Fruit fly (Drosophila melanogaster) whole organism, embryonic: ENCODE results near the gene CG4101.

Source experiments
- Bgb ChIP-seq: fragments of 200-800 bp; sonication (Bioruptor generic); IDR thresholded peaks from 2 replicates; pipeline ENCODE4 v1.3.6; 2022; ENCODE audit warnings: missing biosample characterization, missing genetic modification characterization; ENCODE audit not compliant: partially characterized antibody
- CG1024 ChIP-seq: fragments of 200-800 bp; sonication (Bioruptor generic); IDR thresholded peaks from 2 replicates; pipeline ENCODE4 v1.3.6; 2022; ENCODE audit warnings: missing biosample characterization, missing genetic modification characterization
- CG10462 ChIP-seq: fragments of 200-800 bp; sonication (Bioruptor generic); optimal IDR thresholded peaks from 2 replicates; lab custom pipeline; 2016; ENCODE audit warnings: missing biosample characterization, missing genetic modification characterization
- CG10959 ChIP-seq: fragments of 200-800 bp; sonication (Bioruptor generic); IDR thresholded peaks from 2 replicates; pipeline ENCODE4 v1.3.6; 2022; ENCODE audit warnings: missing biosample characterization, missing genetic modification characterization
- CG11560 ChIP-seq: fragments of 200-800 bp; sonication (Bioruptor generic); IDR thresholded peaks from 3 replicates; pipeline ENCODE4 v1.3.6; 2022; ENCODE audit warnings: missing biosample characterization, missing genetic modification characterization
- CG12391 ChIP-seq: fragments of 200-800 bp; sonication (Bioruptor generic); optimal IDR thresholded peaks from 3 replicates; lab custom pipeline; 2018; ENCODE audit warnings: missing biosample characterization, mild to moderate bottlenecking, missing genetic modification characterization, moderate library complexity
- CG12942 ChIP-seq: fragments of 200-800 bp; sonication (Bioruptor generic); optimal IDR thresholded peaks from 3 replicates; lab custom pipeline; 2016; ENCODE audit warnings: missing biosample characterization, missing genetic modification characterization
- CG13296 ChIP-seq: fragments of 200-800 bp; sonication (Bioruptor generic); optimal IDR thresholded peaks from 3 replicates; lab custom pipeline; 2018; ENCODE audit warnings: missing biosample characterization, mild to moderate bottlenecking, missing genetic modification characterization
- CG14710 ChIP-seq: fragments of 200-800 bp; sonication (Bioruptor generic); optimal IDR thresholded peaks from 3 replicates; lab custom pipeline; 2019; ENCODE audit warnings: missing biosample characterization, mild to moderate bottlenecking, missing genetic modification characterization, moderate library complexity
- CG15514 ChIP-seq: fragments of 200-800 bp; sonication (Bioruptor generic); optimal IDR thresholded peaks from 3 replicates; lab custom pipeline; 2017; ENCODE audit warnings: missing biosample characterization, missing genetic modification characterization, mild to moderate bottlenecking, moderate library complexity, missing genetic modification reagents
- CG17186 ChIP-seq: fragments of 200-800 bp; sonication (Bioruptor generic); optimal IDR thresholded peaks from 3 replicates; lab custom pipeline; 2017; ENCODE audit warnings: missing biosample characterization, missing genetic modification reagents, missing genetic modification characterization
- CG18619 ChIP-seq: fragments of 200-800 bp; sonication (Bioruptor generic); optimal IDR thresholded peaks from 3 replicates; lab custom pipeline; 2017; ENCODE audit warnings: missing biosample characterization, mild to moderate bottlenecking, missing genetic modification characterization
- CG3995 ChIP-seq: fragments of 200-800 bp; sonication (Bioruptor generic); optimal IDR thresholded peaks from 3 replicates; lab custom pipeline; 2016; ENCODE audit warnings: missing biosample characterization, missing genetic modification characterization
- CG4360 ChIP-seq: fragments of 200-800 bp; sonication (Bioruptor generic); IDR thresholded peaks from 2 replicates; pipeline ENCODE4 v1.3.6; 2022; ENCODE audit warnings: missing biosample characterization, missing genetic modification characterization
- CG5245 ChIP-seq: fragments of 200-800 bp; sonication (Bioruptor generic); optimal IDR thresholded peaks from 3 replicates; lab custom pipeline; 2016; ENCODE audit warnings: missing biosample characterization, missing genetic modification characterization
- CG6175 ChIP-seq: fragments of 200-800 bp; sonication (Bioruptor generic); IDR thresholded peaks from 3 replicates; pipeline ENCODE4 v1.3.6; 2022; ENCODE audit warnings: missing biosample characterization, missing genetic modification characterization
- CG6272 ChIP-seq: fragments of 200-800 bp; sonication (Bioruptor generic); IDR thresholded peaks from 2 replicates; pipeline ENCODE4 v1.3.6; 2022; ENCODE audit warnings: missing biosample characterization, missing genetic modification characterization
- CG7357 ChIP-seq: fragments of 200-800 bp; sonication (Bioruptor generic); IDR thresholded peaks from 3 replicates; pipeline ENCODE4 v1.3.6; 2022; ENCODE audit warnings: missing biosample characterization, missing genetic modification characterization
- CG9797 ChIP-seq: fragments of 200-800 bp; sonication (Bioruptor generic); optimal IDR thresholded peaks from 3 replicates; lab custom pipeline; 2018; ENCODE audit warnings: missing biosample characterization, mild to moderate bottlenecking, missing genetic modification characterization
- Dbx ChIP-seq: fragments of 200-800 bp; sonication (Bioruptor generic); IDR thresholded peaks from 3 replicates; pipeline ENCODE4 v1.3.6; 2022; ENCODE audit warnings: missing biosample characterization, missing genetic modification characterization
- Dek ChIP-seq: fragments of 200-800 bp; sonication (Bioruptor generic); optimal IDR thresholded peaks from 3 replicates; lab custom pipeline; 2019; ENCODE audit warnings: missing biosample characterization, mild to moderate bottlenecking, missing genetic modification characterization, moderate library complexity
- Dip3 ChIP-seq: fragments of 200-800 bp; sonication (Bioruptor generic); optimal IDR thresholded peaks from 3 replicates; lab custom pipeline; 2016; ENCODE audit warnings: missing biosample characterization, missing genetic modification characterization
- Doc3 ChIP-seq: fragments of 200-800 bp; sonication (Bioruptor generic); IDR thresholded peaks from 3 replicates; pipeline ENCODE4 v1.3.6; 2022; ENCODE audit warnings: missing biosample characterization, missing genetic modification characterization; ENCODE audit not compliant: partially characterized antibody
- Dp ChIP-seq: fragments of 200-800 bp; sonication (Bioruptor generic); optimal IDR thresholded peaks from 2 replicates; lab custom pipeline; 2018; ENCODE audit warnings: missing biosample characterization, mild to moderate bottlenecking, missing genetic modification characterization, moderate library complexity
- HmgZ ChIP-seq: fragments of 200-800 bp; sonication (Bioruptor generic); optimal IDR thresholded peaks from 2 replicates; lab custom pipeline; 2018; ENCODE audit warnings: missing biosample characterization, mild to moderate bottlenecking, missing genetic modification characterization
- Kr ChIP-seq: fragments of 200-800 bp; sonication (Bioruptor generic); optimal IDR thresholded peaks from 2 replicates; lab custom pipeline; 2017; ENCODE audit warnings: missing biosample characterization, mild to moderate bottlenecking, missing genetic modification characterization
- MESR4 ChIP-seq: fragments of 200-800 bp; sonication (Bioruptor generic); optimal IDR thresholded peaks from 2 replicates; lab custom pipeline; 2018; ENCODE audit warnings: missing biosample characterization, mild to moderate bottlenecking, missing genetic modification characterization, moderate library complexity
- Scr ChIP-seq: fragments of 200-800 bp; sonication (Bioruptor generic); IDR thresholded peaks from 2 replicates; pipeline ENCODE4 v1.3.6; 2022; ENCODE audit warnings: missing biosample characterization, missing genetic modification characterization; ENCODE audit not compliant: partially characterized antibody
- TFAM ChIP-seq: fragments of 200-800 bp; sonication (Bioruptor generic); optimal IDR thresholded peaks from 2 replicates; lab custom pipeline; 2017; ENCODE audit warnings: missing biosample characterization, missing genetic modification characterization, inconsistent platforms
- Trl ChIP-seq, 3 experiments: fragments of >200 bp in 2 of 3; fragments of 200-800 bp in 1 of 3; sonication (Bioruptor generic) in 1 of 3; optimal IDR thresholded peaks; 2 replicates in 1 of 3; 3 replicates in 2 of 3; lab custom pipeline; 2016 to 2017; ENCODE audit warnings: missing biosample characterization in 1 of 3, missing genetic modification characterization in 1 of 3
- al ChIP-seq: fragments of 200-800 bp; sonication (Bioruptor generic); IDR thresholded peaks from 2 replicates; pipeline ENCODE4 v1.3.6; 2022; ENCODE audit warnings: missing biosample characterization, missing genetic modification characterization
- ase ChIP-seq: fragments of 200-800 bp; sonication (Bioruptor generic); IDR thresholded peaks from 3 replicates; pipeline ENCODE4 v1.3.6; 2022; ENCODE audit warnings: missing biosample characterization, missing genetic modification characterization
- bab2 ChIP-seq: fragments of 200-800 bp; sonication (Bioruptor generic); optimal IDR thresholded peaks from 2 replicates; lab custom pipeline; 2016; ENCODE audit warnings: missing biosample characterization, missing genetic modification characterization
- btn ChIP-seq: fragments of 200-800 bp; sonication (Bioruptor generic); optimal IDR thresholded peaks from 2 replicates; lab custom pipeline; 2016; ENCODE audit warnings: missing biosample characterization, missing genetic modification characterization
- crc ChIP-seq: fragments of 200-800 bp; sonication (Bioruptor generic); optimal IDR thresholded peaks from 2 replicates; lab custom pipeline; 2016; ENCODE audit warnings: missing biosample characterization, missing genetic modification characterization
- emc ChIP-seq: fragments of 200-800 bp; sonication (Bioruptor generic); optimal IDR thresholded peaks from 2 replicates; lab custom pipeline; 2016; ENCODE audit warnings: missing biosample characterization, missing genetic modification characterization
- gfzf ChIP-seq: fragments of 200-800 bp; sonication (Bioruptor generic); optimal IDR thresholded peaks from 2 replicates; lab custom pipeline; 2016; ENCODE audit warnings: missing biosample characterization, mild to moderate bottlenecking, missing genetic modification characterization, moderate library complexity
- gsb ChIP-seq: fragments of 200-800 bp; sonication (Bioruptor generic); IDR thresholded peaks from 2 replicates; pipeline ENCODE4 v1.3.6; 2022; ENCODE audit warnings: missing biosample characterization, missing genetic modification characterization
- ind ChIP-seq: fragments of 200-800 bp; sonication (Bioruptor generic); optimal IDR thresholded peaks from 3 replicates; lab custom pipeline; 2016; ENCODE audit warnings: missing biosample characterization, missing genetic modification characterization
- ken ChIP-seq: fragments of 200-800 bp; sonication (Bioruptor generic); IDR thresholded peaks from 3 replicates; pipeline ENCODE4 v1.3.6; 2022; ENCODE audit warnings: missing biosample characterization, missing genetic modification characterization
- lola ChIP-seq, 3 experiments: fragments of >200 bp in 2 of 3; fragments of 200-800 bp in 1 of 3; sonication (Bioruptor generic) in 1 of 3; optimal IDR thresholded peaks; 2 replicates each; lab custom pipeline; 2017 to 2019; ENCODE audit warnings: missing biosample characterization in 3 of 3, missing genetic modification characterization in 3 of 3, mild to moderate bottlenecking in 1 of 3, moderate library complexity in 1 of 3
- nerfin-1 ChIP-seq: fragments of 200-800 bp; sonication (Bioruptor generic); optimal IDR thresholded peaks from 3 replicates; lab custom pipeline; 2019; ENCODE audit warnings: missing biosample characterization, mild to moderate bottlenecking, missing genetic modification characterization, moderate library complexity
- sim ChIP-seq: fragments of 200-800 bp; sonication (Bioruptor generic); IDR thresholded peaks from 2 replicates; pipeline ENCODE4 v1.3.6; 2022; ENCODE audit warnings: missing biosample characterization, missing genetic modification characterization
- sima ChIP-seq: fragments of 200-800 bp; sonication (Bioruptor generic); optimal IDR thresholded peaks from 2 replicates; lab custom pipeline; 2016; ENCODE audit warnings: missing biosample characterization, missing genetic modification characterization
- slbo ChIP-seq: fragments of 200-800 bp; sonication (Bioruptor generic); IDR thresholded peaks from 2 replicates; pipeline ENCODE4 v1.3.6; 2022; ENCODE audit warnings: missing biosample characterization, missing genetic modification characterization
- sqz ChIP-seq: fragments of 200-800 bp; sonication (Bioruptor generic); optimal IDR thresholded peaks from 3 replicates; lab custom pipeline; 2018; ENCODE audit warnings: missing biosample characterization, mild to moderate bottlenecking, missing genetic modification characterization
- stwl ChIP-seq: fragments of 200-800 bp; sonication (Bioruptor generic); optimal IDR thresholded peaks from 3 replicates; lab custom pipeline; 2018; ENCODE audit warnings: missing biosample characterization, mild to moderate bottlenecking, missing genetic modification characterization, moderate library complexity
- tap ChIP-seq: fragments of 200-800 bp; optimal IDR thresholded peaks from 3 replicates; lab custom pipeline; 2019; ENCODE audit warnings: missing biosample characterization, mild to moderate bottlenecking, missing genetic modification characterization, moderate library complexity
- tll ChIP-seq, 2 experiments: fragments of 200-800 bp in 1 of 2; fragments of >200 bp in 1 of 2; sonication (Bioruptor generic) in 1 of 2; optimal IDR thresholded peaks; 2 replicates each; lab custom pipeline; 2017 to 2019; ENCODE audit warnings: missing biosample characterization in 2 of 2, missing genetic modification characterization in 2 of 2, mild to moderate bottlenecking in 1 of 2, moderate library complexity in 1 of 2
- trem ChIP-seq: fragments of 200-800 bp; optimal IDR thresholded peaks from 3 replicates; lab custom pipeline; 2019; ENCODE audit warnings: missing biosample characterization, mild to moderate bottlenecking, missing genetic modification characterization, moderate library complexity
- zen ChIP-seq: fragments of 200-800 bp; sonication (Bioruptor generic); optimal IDR thresholded peaks from 3 replicates; lab custom pipeline; 2018; ENCODE audit warnings: missing biosample characterization, mild to moderate bottlenecking, missing genetic modification characterization, moderate library complexity

Gene CG4101

dm6 chr3L:16586989-16587388, 25.3 kb upstream of the CG4101 start, which contains the start of the genes Syx8 and CG32163:
Syx8 (minus strand) TSS chr3L:16587057.
CG32163 (plus strand) TSS chr3L:16587157.
- TF ChIP-seq gsb (no peak), trem (peak; percentile 48), CG9797 (GFP tag; lab: Kevin White, UChicago) (peak; percentile 82), CG18619 (GFP tag; lab: Kevin White, UChicago) (no peak), CG4360 (GFP tag; lab: Robert Waterston, UW) (peak; percentile 29; the same call in 1 of the 2 replicates), tap (tag; lab: Kevin White, UChicago) (no peak), Kr (GFP tag; lab: Kevin White, UChicago) (no peak), HmgZ (tag; lab: Kevin White, UChicago) (no peak), bab2 (GFP tag; lab: Kevin White, UChicago) (no peak), slbo (GFP tag; lab: Robert Waterston, UW) (no peak), CG7357 (GFP tag; lab: Robert Waterston, UW) (peak; percentile 55; the same call in 1 of the 3 replicates), nerfin-1 (tag; lab: Kevin White, UChicago) (peak; percentile 9), CG13296 (GFP tag; lab: Kevin White, UChicago) (no peak), CG14710 (tag; lab: Kevin White, UChicago) (peak; percentile 39), Trl (optimal IDR thresholded peaks at IDR 0.05; lab: Kevin White, UChicago) (no peak), Trl (GFP tag; optimal IDR thresholded peaks at IDR 0.05; lab: Kevin White, UChicago) (no peak), gfzf (GFP tag; lab: Kevin White, UChicago) (peak; percentile 77), Dek (tag; lab: Kevin White, UChicago) (no peak), Bgb (GFP tag; lab: Robert Waterston, UW) (no peak), tll (GFP tag; optimal IDR thresholded peaks at IDR 0.05; lab: Kevin White, UChicago) (no peak), sim (GFP tag; lab: Robert Waterston, UW) (no peak), CG10462 (GFP tag; lab: Kevin White, UChicago) (no peak), Dip3 (GFP tag; lab: Kevin White, UChicago) (no peak), CG6175 (no peak), CG6272 (GFP tag; lab: Robert Waterston, UW) (no peak), sima (GFP tag; lab: Kevin White, UChicago) (no peak), CG3995 (GFP tag; lab: Kevin White, UChicago) (peak; percentile 91), CG11560 (tag; lab: Robert Waterston, UW) (no peak), CG12942 (GFP tag; lab: Kevin White, UChicago) (no peak), CG5245 (GFP tag; lab: Kevin White, UChicago) (no peak), CG12391 (peak; percentile 17), Doc3 (GFP tag; lab: Robert Waterston, UW) (0 out of 3 replicates have a peak, but pooled peaks have one; percentile 31), TFAM (GFP tag; lab: Kevin White, UChicago) (no peak), al (GFP tag; lab: Robert Waterston, UW) (no peak), ind (GFP tag; lab: Kevin White, UChicago) (no peak), ken (GFP tag; lab: Robert Waterston, UW) (no peak), MESR4 (GFP tag; lab: Kevin White, UChicago) (peak; percentile 67), lola (GFP tag; optimal IDR thresholded peaks at IDR 0.05; lab: Kevin White, UChicago) (no peak), CG15514 (GFP tag; lab: Kevin White, UChicago) (peak; percentile 51), CG1024 (GFP tag; lab: Robert Waterston, UW) (no peak), zen (tag; lab: Kevin White, UChicago) (no peak), ase (GFP tag; lab: Robert Waterston, UW) (no peak), CG17186 (GFP tag; lab: Kevin White, UChicago) (peak; percentile 47), emc (GFP tag; lab: Kevin White, UChicago) (no peak), stwl (tag; lab: Kevin White, UChicago) (peak; percentile 46), Dbx (no peak), CG10959 (no peak), sqz (no peak), Scr (GFP tag; lab: Robert Waterston, UW) (peak; percentile 17; the same call in 1 of the 2 replicates), btn (no peak), crc (GFP tag; lab: Kevin White, UChicago) (no peak), Dp (GFP tag; lab: Kevin White, UChicago) (peak; percentile 10)
